Fruit fly (Drosophila melanogaster) whole organism, prepupa: ENCODE measurements around the gene corto.

Source experiments
- Blimp-1 ChIP-seq: fragments of 200-800 bp; sonication (Bioruptor generic); optimal IDR thresholded peaks from 3 replicates; lab custom pipeline; 2017; ENCODE audit warnings: missing biosample characterization, missing genetic modification characterization, mild to moderate bottlenecking, moderate library complexity, missing genetic modification reagents
- CG1621 ChIP-seq: fragments of 200-800 bp; sonication (Bioruptor generic); optimal IDR thresholded peaks from 3 replicates; lab custom pipeline; 2018; ENCODE audit warnings: missing biosample characterization, mild to moderate bottlenecking, missing genetic modification characterization
- CG16779 ChIP-seq: fragments of 200-800 bp; sonication (Bioruptor generic); optimal IDR thresholded peaks from 3 replicates; lab custom pipeline; 2017; ENCODE audit warnings: missing biosample characterization, mild to moderate bottlenecking, missing genetic modification characterization
- CG31627 ChIP-seq: fragments of 200-800 bp; sonication (Bioruptor generic); optimal IDR thresholded peaks from 3 replicates; lab custom pipeline; 2016; ENCODE audit warnings: missing biosample characterization, missing genetic modification characterization
- CG6163 ChIP-seq: fragments of 200-800 bp; sonication (Bioruptor generic); IDR thresholded peaks from 3 replicates; pipeline ENCODE4 v1.3.6; 2022; ENCODE audit warnings: missing biosample characterization, missing genetic modification characterization
- Ets21C ChIP-seq: fragments of 200-800 bp; sonication (Bioruptor generic); optimal IDR thresholded peaks from 3 replicates; lab custom pipeline; 2016; ENCODE audit warnings: missing biosample characterization, missing genetic modification characterization
- Lpt ChIP-seq: fragments of 200-800 bp; sonication (Bioruptor generic); optimal IDR thresholded peaks from 3 replicates; lab custom pipeline; 2016; ENCODE audit warnings: missing biosample characterization, missing genetic modification characterization
- OdsH ChIP-seq: fragments of 200-800 bp; sonication (Bioruptor generic); optimal IDR thresholded peaks from 3 replicates; lab custom pipeline; 2016; ENCODE audit warnings: missing biosample characterization, missing genetic modification characterization
- Sox14 ChIP-seq: fragments of 200-800 bp; sonication (Bioruptor generic); optimal IDR thresholded peaks from 3 replicates; lab custom pipeline; 2016; ENCODE audit warnings: missing biosample characterization, missing genetic modification characterization
- Sox15 ChIP-seq: fragments of 200-800 bp; sonication (Bioruptor generic); optimal IDR thresholded peaks from 3 replicates; lab custom pipeline; 2016; ENCODE audit warnings: missing biosample characterization, missing genetic modification characterization
- acj6 ChIP-seq: fragments of 200-800 bp; sonication (Bioruptor generic); optimal IDR thresholded peaks from 3 replicates; lab custom pipeline; 2016; ENCODE audit warnings: missing biosample characterization, missing genetic modification characterization
- net ChIP-seq: fragments of 200-800 bp; sonication (Bioruptor generic); optimal IDR thresholded peaks from 3 replicates; lab custom pipeline; 2016; ENCODE audit warnings: missing biosample characterization, missing genetic modification characterization

- TF ChIP-seq CG16779 (tag; lab: Kevin White, UChicago) (no peak), net (no peak), CG31627 (GFP tag; lab: Kevin White, UChicago) (no peak), acj6 (GFP tag; lab: Kevin White, UChicago) (no peak), Sox14 (GFP tag; lab: Kevin White, UChicago) (no peak), OdsH (GFP tag; lab: Kevin White, UChicago) (no peak), Ets21C (GFP tag; lab: Kevin White, UChicago) (no peak), CG6163 (GFP tag; lab: Robert Waterston, UW) (no peak), Lpt (GFP tag; lab: Kevin White, UChicago) (no peak), Sox15 (GFP tag; lab: Kevin White, UChicago) (no peak), Blimp-1 (GFP tag; lab: Kevin White, UChicago) (no peak), CG1621 (no peak)
Observed at dm6 chr3R:5062502-5062901, 24.4 kb downstream of the corto start.
